Fruit fly (Drosophila melanogaster) whole organism, embryonic: ENCODE measurements around the gene edin.

Source experiments
- Aef1 ChIP-seq: fragments of 200-800 bp; sonication (Bioruptor generic); IDR thresholded peaks from 3 replicates; pipeline ENCODE4 v1.3.6; 2022; ENCODE audit warnings: missing biosample characterization, missing genetic modification characterization
- Awh ChIP-seq: fragments of 200-800 bp; sonication (Bioruptor generic); IDR thresholded peaks from 2 replicates; pipeline ENCODE4, ENCODE4 v1.3.6; 2022; ENCODE audit warnings: missing biosample characterization, missing genetic modification characterization
- Blimp-1 ChIP-seq: fragments of 200-800 bp; sonication (Bioruptor generic); optimal IDR thresholded peaks from 3 replicates; lab custom pipeline; 2018; ENCODE audit warnings: missing biosample characterization, missing genetic modification characterization, mild to moderate bottlenecking, moderate library complexity, missing genetic modification reagents
- CG10147 ChIP-seq: fragments of 200-800 bp; sonication (Bioruptor generic); optimal IDR thresholded peaks from 2 replicates; lab custom pipeline; 2019; ENCODE audit warnings: missing biosample characterization, mild to moderate bottlenecking, missing genetic modification characterization, moderate library complexity
- CG10543 ChIP-seq: fragments of 200-800 bp; sonication (Bioruptor generic); optimal IDR thresholded peaks from 3 replicates; lab custom pipeline; 2017; ENCODE audit warnings: missing biosample characterization, mild to moderate bottlenecking, missing genetic modification characterization, moderate library complexity
- CG12219 ChIP-seq: fragments of 200-800 bp; sonication (Bioruptor generic); optimal IDR thresholded peaks from 3 replicates; lab custom pipeline; 2018; ENCODE audit warnings: missing biosample characterization, mild to moderate bottlenecking, missing genetic modification characterization
- CG12299 ChIP-seq: fragments of 200-800 bp; sonication (Bioruptor generic); optimal IDR thresholded peaks from 2 replicates; lab custom pipeline; 2018; ENCODE audit warnings: missing biosample characterization, mild to moderate bottlenecking, missing genetic modification characterization
- CG13296 ChIP-seq: fragments of 200-800 bp; sonication (Bioruptor generic); optimal IDR thresholded peaks from 3 replicates; lab custom pipeline; 2018; ENCODE audit warnings: missing biosample characterization, mild to moderate bottlenecking, missing genetic modification characterization
- CG15011 ChIP-seq: fragments of 200-800 bp; sonication (Bioruptor generic); optimal IDR thresholded peaks from 3 replicates; lab custom pipeline; 2018; ENCODE audit warnings: missing biosample characterization, mild to moderate bottlenecking, missing genetic modification characterization
- CG16815 ChIP-seq: fragments of 200-800 bp; sonication (Bioruptor generic); optimal IDR thresholded peaks from 3 replicates; lab custom pipeline; 2017; ENCODE audit warnings: missing biosample characterization, mild to moderate bottlenecking, missing genetic modification characterization
- CG17359 ChIP-seq: fragments of 200-800 bp; sonication (Bioruptor generic); optimal IDR thresholded peaks from 3 replicates; lab custom pipeline; 2018; ENCODE audit warnings: missing biosample characterization, mild to moderate bottlenecking, missing genetic modification characterization, moderate library complexity
- CG18764 ChIP-seq: fragments of 200-800 bp; sonication (Bioruptor generic); optimal IDR thresholded peaks from 3 replicates; lab custom pipeline; 2016; ENCODE audit warnings: missing biosample characterization, missing genetic modification characterization
- CG2678 ChIP-seq: fragments of 200-800 bp; sonication (Bioruptor generic); optimal IDR thresholded peaks from 3 replicates; lab custom pipeline; 2019; ENCODE audit warnings: missing biosample characterization, mild to moderate bottlenecking, missing genetic modification characterization, moderate library complexity
- CG3065 ChIP-seq: fragments of 200-800 bp; sonication (Bioruptor generic); optimal IDR thresholded peaks from 2 replicates; lab custom pipeline; 2016; ENCODE audit warnings: missing biosample characterization, missing genetic modification characterization
- CG33213 ChIP-seq: fragments of 200-800 bp; sonication (Bioruptor generic); optimal IDR thresholded peaks from 3 replicates; lab custom pipeline; 2016; ENCODE audit warnings: missing biosample characterization, missing genetic modification characterization
- CG3407 ChIP-seq: fragments of 200-800 bp; sonication (Bioruptor generic); optimal IDR thresholded peaks from 2 replicates; lab custom pipeline; 2018; ENCODE audit warnings: missing biosample characterization, mild to moderate bottlenecking, missing genetic modification characterization
- CG34224 ChIP-seq: fragments of 200-800 bp; sonication (Bioruptor generic); IDR thresholded peaks from 3 replicates; pipeline ENCODE4 v1.3.6; 2022; ENCODE audit warnings: missing biosample characterization, missing genetic modification characterization; ENCODE audit not compliant: partially characterized antibody
- CG6654 ChIP-seq: fragments of 200-800 bp; sonication (Bioruptor generic); optimal IDR thresholded peaks from 2 replicates; lab custom pipeline; 2017; ENCODE audit warnings: missing biosample characterization, mild to moderate bottlenecking, missing genetic modification characterization
- CG6689 ChIP-seq: fragments of 200-800 bp; sonication (Bioruptor generic); IDR thresholded peaks from 2 replicates; pipeline ENCODE4 v1.3.6; 2022; ENCODE audit warnings: missing biosample characterization, missing genetic modification characterization
- CG7963 ChIP-seq: fragments of 200-800 bp; sonication (Bioruptor generic); IDR thresholded peaks from 3 replicates; pipeline ENCODE4 v1.3.6; 2022; ENCODE audit warnings: missing biosample characterization, missing genetic modification characterization; ENCODE audit not compliant: partially characterized antibody
- CG8944 ChIP-seq: fragments of 200-800 bp; sonication (Bioruptor generic); optimal IDR thresholded peaks from 3 replicates; lab custom pipeline; 2016; ENCODE audit warnings: missing biosample characterization, missing genetic modification characterization
- Drgx ChIP-seq: fragments of 200-800 bp; sonication (Bioruptor generic); IDR thresholded peaks from 2 replicates; pipeline ENCODE4 v1.3.6; 2022; ENCODE audit warnings: missing biosample characterization, missing genetic modification characterization
- Elba2 ChIP-seq: fragments of 200-800 bp; sonication (Bioruptor generic); optimal IDR thresholded peaks from 3 replicates; lab custom pipeline; 2016; ENCODE audit warnings: missing biosample characterization, missing genetic modification characterization
- Gsc ChIP-seq: fragments of 200-800 bp; sonication (Bioruptor generic); IDR thresholded peaks from 2 replicates; pipeline ENCODE4 v1.3.6; 2022; ENCODE audit warnings: missing biosample characterization, missing genetic modification characterization
- Kr ChIP-seq: fragments of 200-800 bp; sonication (Bioruptor generic); optimal IDR thresholded peaks from 2 replicates; lab custom pipeline; 2017; ENCODE audit warnings: missing biosample characterization, mild to moderate bottlenecking, missing genetic modification characterization
- Med ChIP-seq: fragments of 200-800 bp; sonication (Bioruptor generic); peaks from one replicate; lab custom pipeline; 2016; ENCODE audit warnings: missing biosample characterization, missing genetic modification characterization, mild to moderate bottlenecking, inconsistent platforms, moderate library complexity
- Poxn ChIP-seq: fragments of 200-800 bp; sonication (Bioruptor generic); IDR thresholded peaks from 2 replicates; pipeline ENCODE4 v1.3.6; 2022; ENCODE audit warnings: missing biosample characterization, missing genetic modification characterization
- Sox102F ChIP-seq: fragments of 200-800 bp; sonication (Bioruptor generic); optimal IDR thresholded peaks from 2 replicates; lab custom pipeline; 2018; ENCODE audit warnings: missing biosample characterization, mild to moderate bottlenecking, missing genetic modification characterization, moderate library complexity
- Stat92E ChIP-seq, 3 experiments: fragments of >200 bp in 2 of 3; fragments of 200-800 bp in 1 of 3; sonication (Bioruptor generic) in 1 of 3; optimal IDR thresholded peaks; 2 replicates each; lab custom pipeline; 2017 to 2019; ENCODE audit warnings: missing biosample characterization in 3 of 3, missing genetic modification characterization in 3 of 3, mild to moderate bottlenecking in 1 of 3, moderate library complexity in 1 of 3
- Trl ChIP-seq, 3 experiments: fragments of >200 bp in 2 of 3; fragments of 200-800 bp in 1 of 3; sonication (Bioruptor generic) in 1 of 3; optimal IDR thresholded peaks; 2 replicates in 1 of 3; 3 replicates in 2 of 3; lab custom pipeline; 2016 to 2017; ENCODE audit warnings: missing biosample characterization in 1 of 3, missing genetic modification characterization in 1 of 3
- ac ChIP-seq: fragments of 200-800 bp; sonication (Bioruptor generic); optimal IDR thresholded peaks from 3 replicates; lab custom pipeline; 2017; ENCODE audit warnings: missing biosample characterization, mild to moderate bottlenecking, missing genetic modification characterization
- chif ChIP-seq, 2 experiments: fragments of 200-800 bp; sonication (Bioruptor generic); optimal IDR thresholded peaks; 3 replicates each; lab custom pipeline; 2016; ENCODE audit warnings: missing biosample characterization in 2 of 2, missing genetic modification characterization in 2 of 2
- dmrt11E ChIP-seq: fragments of 200-800 bp; sonication (Bioruptor generic); optimal IDR thresholded peaks from 3 replicates; lab custom pipeline; 2018; ENCODE audit warnings: missing biosample characterization, mild to moderate bottlenecking, missing genetic modification characterization, moderate library complexity
- dmrt99B ChIP-seq: fragments of 200-800 bp; sonication (Bioruptor generic); optimal IDR thresholded peaks from 2 replicates; lab custom pipeline; 2018; ENCODE audit warnings: missing biosample characterization, mild to moderate bottlenecking, missing genetic modification characterization, moderate library complexity
- dpn ChIP-seq, 2 experiments: fragments of 200-800 bp; sonication (Bioruptor generic); optimal IDR thresholded peaks; 3 replicates each; lab custom pipeline; 2016; ENCODE audit warnings: missing biosample characterization in 2 of 2, missing genetic modification characterization in 2 of 2
- dysf ChIP-seq: fragments of 200-800 bp; sonication (Bioruptor generic); IDR thresholded peaks from 3 replicates; pipeline ENCODE4 v1.3.6; 2022; ENCODE audit warnings: missing biosample characterization, missing genetic modification characterization
- ewg ChIP-seq: fragments of 200-800 bp; sonication (Bioruptor generic); optimal IDR thresholded peaks from 3 replicates; lab custom pipeline; 2017; ENCODE audit warnings: mild to moderate bottlenecking, missing biosample characterization, missing genetic modification reagents, missing genetic modification characterization
- eyg ChIP-seq: fragments of 200-800 bp; sonication (Bioruptor generic); optimal IDR thresholded peaks from 3 replicates; lab custom pipeline; 2016; ENCODE audit warnings: missing biosample characterization, missing genetic modification characterization
- ham ChIP-seq: fragments of 200-800 bp; sonication (Bioruptor generic); IDR thresholded peaks from 2 replicates; pipeline ENCODE4 v1.3.6; 2022; ENCODE audit warnings: missing biosample characterization, missing genetic modification characterization
- jumu ChIP-seq: fragments of 200-800 bp; sonication (Bioruptor generic); optimal IDR thresholded peaks from 3 replicates; lab custom pipeline; 2016; ENCODE audit warnings: missing biosample characterization, missing genetic modification characterization
- kay ChIP-seq: fragments of 200-800 bp; sonication (Bioruptor generic); optimal IDR thresholded peaks from 2 replicates; lab custom pipeline; 2016; ENCODE audit warnings: missing biosample characterization, missing genetic modification characterization
- klu ChIP-seq: fragments of 200-800 bp; sonication (Bioruptor generic); IDR thresholded peaks from 2 replicates; pipeline ENCODE4 v1.3.6; 2022; ENCODE audit warnings: missing biosample characterization, missing genetic modification characterization
- org-1 ChIP-seq: fragments of 200-800 bp; sonication (Bioruptor generic); optimal IDR thresholded peaks from 2 replicates; lab custom pipeline; 2017; ENCODE audit warnings: missing biosample characterization, missing genetic modification characterization
- pho ChIP-seq: fragments of 200-800 bp; sonication (Bioruptor generic); optimal IDR thresholded peaks from 2 replicates; lab custom pipeline; 2016; ENCODE audit warnings: missing biosample characterization, missing genetic modification characterization
- slou ChIP-seq: fragments of 200-800 bp; sonication (Bioruptor generic); optimal IDR thresholded peaks from 3 replicates; lab custom pipeline; 2016; ENCODE audit warnings: missing biosample characterization, missing genetic modification characterization
- sna ChIP-seq: fragments of 200-800 bp; sonication (Bioruptor generic); IDR thresholded peaks from 2 replicates; pipeline ENCODE4 v1.3.6; 2022; ENCODE audit warnings: missing biosample characterization, missing genetic modification characterization; ENCODE audit not compliant: partially characterized antibody
- vfl ChIP-seq: fragments of 200-800 bp; sonication (Bioruptor generic); optimal IDR thresholded peaks from 2 replicates; lab custom pipeline; 2016; ENCODE audit warnings: missing biosample characterization, missing genetic modification characterization
- vnd ChIP-seq: fragments of 200-800 bp; sonication (Bioruptor generic); IDR thresholded peaks from 3 replicates; pipeline ENCODE4 v1.3.6; 2022; ENCODE audit warnings: missing biosample characterization, missing genetic modification characterization; ENCODE audit not compliant: partially characterized antibody
- vvl ChIP-seq: fragments of 200-800 bp; sonication (Bioruptor generic); IDR thresholded peaks from 2 replicates; pipeline ENCODE4 v1.3.6; 2022; ENCODE audit warnings: missing biosample characterization, missing genetic modification characterization
- wek ChIP-seq: fragments of 200-800 bp; sonication (Bioruptor generic); optimal IDR thresholded peaks from 3 replicates; lab custom pipeline; 2018; ENCODE audit warnings: missing biosample characterization, mild to moderate bottlenecking, missing genetic modification characterization, moderate library complexity

edin gene

DNA sequence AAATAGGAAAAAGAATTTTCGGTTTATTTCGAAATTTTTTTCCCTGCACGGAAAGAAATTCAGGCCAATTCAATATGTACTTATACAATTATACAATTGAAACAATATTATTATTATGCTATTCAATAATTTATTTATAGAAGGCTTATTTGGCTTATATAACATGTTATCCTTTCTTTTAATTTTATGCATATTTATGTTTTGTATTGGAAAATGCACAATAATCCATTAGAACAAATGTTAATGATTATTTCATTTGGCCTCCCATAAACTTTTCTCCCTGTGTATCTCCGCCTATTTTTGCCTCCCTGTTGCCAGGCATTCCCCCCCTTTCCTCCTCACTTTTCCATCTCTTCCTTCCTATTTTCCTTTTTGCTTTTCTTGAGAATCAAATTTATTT lies 46.8 kb upstream of the edin start (continued):
- no peak for TF ChIP-seq vnd (GFP tag; lab: Robert Waterston, UW)
- peak; percentile 12 for TF ChIP-seq Sox102F (GFP tag; lab: Kevin White, UChicago)
- TF ChIP-seq CG7963 (GFP tag; lab: Robert Waterston, UW), result no peak
- TF ChIP-seq CG13296 (GFP tag; lab: Kevin White, UChicago), result peak; percentile 25
- TF ChIP-seq Med (GFP tag; lab: Kevin White, UChicago), result no peak
- TF ChIP-seq CG33213, result no peak
- TF ChIP-seq CG15011 (GFP tag; lab: Kevin White, UChicago), result peak; percentile 9
- TF ChIP-seq CG10147, result no peak
- TF ChIP-seq slou (GFP tag; lab: Kevin White, UChicago), result no peak
- TF ChIP-seq jumu (GFP tag; lab: Kevin White, UChicago), result no peak
- TF ChIP-seq Kr (GFP tag; lab: Kevin White, UChicago), result no peak
- TF ChIP-seq Drgx (GFP tag; lab: Robert Waterston, UW), result no peak
- TF ChIP-seq Awh (GFP tag; lab: Robert Waterston, UW), result no peak
- no peak for TF ChIP-seq CG16815 (GFP tag; lab: Kevin White, UChicago)
- peak; percentile 18 for TF ChIP-seq org-1 (GFP tag; lab: Kevin White, UChicago)
- peak; percentile 8 for TF ChIP-seq CG10543 (GFP tag; lab: Kevin White, UChicago)
- no peak for TF ChIP-seq CG6654 (GFP tag; lab: Kevin White, UChicago)
- TF ChIP-seq CG34224 (GFP tag; lab: Robert Waterston, UW), result no peak
- no peak for TF ChIP-seq dmrt11E (tag; lab: Kevin White, UChicago)
- TF ChIP-seq wek (GFP tag; lab: Kevin White, UChicago), result no peak
- no peak for TF ChIP-seq CG8944 (GFP tag; lab: Kevin White, UChicago)
- TF ChIP-seq Trl (optimal IDR thresholded peaks at IDR 0.05; lab: Kevin White, UChicago), result no peak
- TF ChIP-seq Trl (GFP tag; optimal IDR thresholded peaks at IDR 0.05; lab: Kevin White, UChicago), result no peak
- TF ChIP-seq CG17359 (tag; lab: Kevin White, UChicago), result peak; percentile 8
- TF ChIP-seq ewg (GFP tag; lab: Kevin White, UChicago), result no peak
- no peak for TF ChIP-seq CG12299 (tag; lab: Kevin White, UChicago)
- peak; percentile 38 for TF ChIP-seq CG6689 (GFP tag; lab: Robert Waterston, UW)
- TF ChIP-seq Blimp-1 (GFP tag; lab: Kevin White, UChicago), result peak; percentile 7
- TF ChIP-seq klu (GFP tag; lab: Robert Waterston, UW), result no peak
- no peak for TF ChIP-seq Poxn (GFP tag; lab: Robert Waterston, UW)
- peak; percentile 33; the same call in 1 of the 2 replicates for TF ChIP-seq vvl (GFP tag; lab: Robert Waterston, UW)
- TF ChIP-seq dmrt99B (tag; lab: Kevin White, UChicago), result peak; percentile 49
- TF ChIP-seq ac, result no peak
- no peak for TF ChIP-seq CG12219
- TF ChIP-seq CG3065 (GFP tag; lab: Kevin White, UChicago), result no peak
- TF ChIP-seq eyg (GFP tag; lab: Kevin White, UChicago), result no peak
- TF ChIP-seq CG18764 (GFP tag; lab: Kevin White, UChicago), result no peak
- no peak for TF ChIP-seq sna (GFP tag; lab: Robert Waterston, UW)
- TF ChIP-seq Aef1, result no peak
- TF ChIP-seq ham (GFP tag; lab: Robert Waterston, UW), result no peak
- TF ChIP-seq vfl (GFP tag; lab: Kevin White, UChicago), result no peak
- TF ChIP-seq chif (GFP tag; optimal IDR thresholded peaks at IDR 0.05; lab: Kevin White, UChicago), result no peak
- TF ChIP-seq pho (GFP tag; lab: Kevin White, UChicago), result no peak
- TF ChIP-seq kay (GFP tag; lab: Kevin White, UChicago), result no peak
- TF ChIP-seq CG2678, result peak; percentile 71
- no peak for TF ChIP-seq CG3407 (GFP tag; lab: Kevin White, UChicago)
- TF ChIP-seq Elba2 (GFP tag; lab: Kevin White, UChicago), result no peak
- no peak for TF ChIP-seq Gsc (GFP tag; lab: Robert Waterston, UW)
- no peak for TF ChIP-seq Stat92E (GFP tag; optimal IDR thresholded peaks at IDR 0.05; lab: Kevin White, UChicago)
- peak; percentile 47; the same call in 1 of the 3 replicates for TF ChIP-seq dysf (GFP tag; lab: Robert Waterston, UW)
- TF ChIP-seq dpn (GFP tag; optimal IDR thresholded peaks at IDR 0.05; lab: Kevin White, UChicago), result no peak
